Fruit fly (Drosophila melanogaster) whole organism, adult: Measurements from ENCODE around the gene Gk1.

Experiments
- CG11617 ChIP-seq: fragments of 200-800 bp; sonication (Bioruptor generic); optimal IDR thresholded peaks from 2 replicates; lab custom pipeline; 2017; ENCODE audit warnings: mild to moderate bottlenecking, missing biosample characterization, missing genetic modification reagents, missing genetic modification characterization
- CG12768 ChIP-seq: fragments of 200-800 bp; sonication (Bioruptor generic); optimal IDR thresholded peaks from 2 replicates; lab custom pipeline; 2017; ENCODE audit warnings: missing biosample characterization, missing genetic modification characterization, mild to moderate bottlenecking, moderate library complexity, missing genetic modification reagents
- CG14711 ChIP-seq: fragments of 200-800 bp; sonication (Bioruptor generic); optimal IDR thresholded peaks from 2 replicates; lab custom pipeline; 2018; ENCODE audit warnings: missing biosample characterization, mild to moderate bottlenecking, missing genetic modification characterization, moderate library complexity
- CG1620 ChIP-seq: fragments of 200-800 bp; sonication (Bioruptor generic); optimal IDR thresholded peaks from 2 replicates; lab custom pipeline; 2016; ENCODE audit warnings: missing biosample characterization, missing genetic modification characterization
- CG33017 ChIP-seq: fragments of 200-800 bp; sonication (Bioruptor generic); optimal IDR thresholded peaks from 2 replicates; lab custom pipeline; 2018; ENCODE audit warnings: missing biosample characterization, mild to moderate bottlenecking, missing genetic modification characterization, moderate library complexity
- CG5204 ChIP-seq: fragments of 200-800 bp; sonication (Bioruptor generic); optimal IDR thresholded peaks from 2 replicates; lab custom pipeline; 2016; ENCODE audit warnings: missing biosample characterization, missing genetic modification characterization
- CG7045 ChIP-seq: fragments of 200-800 bp; sonication (Bioruptor generic); optimal IDR thresholded peaks from 2 replicates; lab custom pipeline; 2017; ENCODE audit warnings: missing biosample characterization, mild to moderate bottlenecking, missing genetic modification characterization
- CG7101 ChIP-seq: fragments of 200-800 bp; sonication (Bioruptor generic); optimal IDR thresholded peaks from 2 replicates; lab custom pipeline; 2018; ENCODE audit warnings: missing biosample characterization, mild to moderate bottlenecking, missing genetic modification characterization, moderate library complexity
- Clk ChIP-seq: fragments of 200-800 bp; sonication (Bioruptor generic); optimal IDR thresholded peaks from 2 replicates; lab custom pipeline; 2017; ENCODE audit warnings: missing biosample characterization, missing genetic modification characterization
- Crg-1 ChIP-seq: fragments of 200-800 bp; sonication (Bioruptor generic); optimal IDR thresholded peaks from 2 replicates; lab custom pipeline; 2016; ENCODE audit warnings: missing biosample characterization, missing genetic modification characterization
- Hr96 ChIP-seq: fragments of 200-800 bp; sonication (Bioruptor generic); optimal IDR thresholded peaks from 2 replicates; lab custom pipeline; 2016; ENCODE audit warnings: missing biosample characterization, missing genetic modification characterization
- Mnt ChIP-seq: fragments of 200-800 bp; sonication (Bioruptor generic); optimal IDR thresholded peaks from 2 replicates; lab custom pipeline; 2016; ENCODE audit warnings: missing biosample characterization, mild to moderate bottlenecking, missing genetic modification characterization
- bab1 ChIP-seq: fragments of 200-800 bp; sonication (Bioruptor generic); optimal IDR thresholded peaks from 3 replicates; lab custom pipeline; 2019; ENCODE audit warnings: missing biosample characterization, mild to moderate bottlenecking, missing genetic modification characterization, moderate library complexity
- cic ChIP-seq: fragments of 200-800 bp; sonication (Bioruptor generic); optimal IDR thresholded peaks from 2 replicates; lab custom pipeline; 2017; ENCODE audit warnings: missing biosample characterization, mild to moderate bottlenecking, missing genetic modification characterization, moderate library complexity
- cnc ChIP-seq, 2 experiments: fragments of >200 bp; optimal IDR thresholded peaks; 2 replicates each; lab custom pipeline; 2017
- kay ChIP-seq: fragments of 200-800 bp; sonication (Bioruptor generic); peaks from one replicate; lab custom pipeline; 2016; ENCODE audit warnings: missing biosample characterization, missing genetic modification characterization, borderline replicate concordance
- ovo ChIP-seq: fragments of 200-800 bp; sonication (Bioruptor generic); optimal IDR thresholded peaks from 2 replicates; lab custom pipeline; 2016; ENCODE audit warnings: missing biosample characterization, missing genetic modification characterization
- pad ChIP-seq: fragments of 200-800 bp; sonication (Bioruptor generic); optimal IDR thresholded peaks from 3 replicates; lab custom pipeline; 2017; ENCODE audit warnings: missing biosample characterization, missing genetic modification characterization, mild to moderate bottlenecking, moderate library complexity, missing genetic modification reagents
- tj ChIP-seq: fragments of 200-800 bp; sonication (Bioruptor generic); optimal IDR thresholded peaks from 3 replicates; lab custom pipeline; 2017; ENCODE audit warnings: missing biosample characterization, mild to moderate bottlenecking, missing genetic modification characterization, moderate library complexity
- toe ChIP-seq: fragments of 200-800 bp; sonication (Bioruptor generic); optimal IDR thresholded peaks from 2 replicates; lab custom pipeline; 2016; ENCODE audit warnings: missing biosample characterization, missing genetic modification characterization

The Gk1 gene

dm6 chr3L:217480-218118 is 12.0 kb upstream of the Gk1 start, which contains the start of gene CG13877:
TSS of gene CG13877 (plus strand) at chr3L:218068.
- TF ChIP-seq cnc (optimal IDR thresholded peaks at IDR 0.05; lab: Kevin White, UChicago) (no peak), kay (GFP tag; lab: Kevin White, UChicago) (no peak), cic (GFP tag; lab: Kevin White, UChicago) (peak; percentile 88)

- no peak for TF ChIP-seq toe (GFP tag; lab: Kevin White, UChicago)
- no peak for TF ChIP-seq Clk
- no peak for TF ChIP-seq bab1 (GFP tag; lab: Kevin White, UChicago)
- no peak for TF ChIP-seq CG11617 (GFP tag; lab: Kevin White, UChicago)
- TF ChIP-seq CG1620 (GFP tag; lab: Kevin White, UChicago) = no peak
- no peak for TF ChIP-seq CG12768 (GFP tag; lab: Kevin White, UChicago)
- TF ChIP-seq tj = no peak
- TF ChIP-seq pad = no peak
- TF ChIP-seq Hr96 (GFP tag; lab: Kevin White, UChicago) = no peak
- TF ChIP-seq CG5204 (GFP tag; lab: Kevin White, UChicago) = no peak
- no peak for TF ChIP-seq CG33017 (tag; lab: Kevin White, UChicago)
- no peak for TF ChIP-seq ovo (GFP tag; lab: Kevin White, UChicago)
- no peak for TF ChIP-seq Crg-1 (GFP tag; lab: Kevin White, UChicago)
- TF ChIP-seq CG7101 (tag; lab: Kevin White, UChicago) = no peak
- TF ChIP-seq cnc (optimal IDR thresholded peaks at IDR 0.05; lab: Kevin White, UChicago) = no peak
- no peak for TF ChIP-seq kay (GFP tag; lab: Kevin White, UChicago)
- TF ChIP-seq Mnt (GFP tag; lab: Kevin White, UChicago) = no peak
Observed at dm6 chr3L:216325-216724, 10.7 kb upstream of the Gk1 start, which contains the start of gene Kaz1-ORFB. TSS of gene Kaz1-ORFB (plus strand) at chr3L:216625.

- TF ChIP-seq kay (GFP tag; lab: Kevin White, UChicago) = no peak
- peak; percentile 3 for TF ChIP-seq Mnt (GFP tag; lab: Kevin White, UChicago)
Observed at dm6 chr3L:212520-212919, 6.9 kb upstream of the Gk1 start, which contains the start of the genes thoc7 and Dis3l2. TSS of gene thoc7 (minus strand) at chr3L:212687. TSS of gene Dis3l2 (plus strand) at chr3L:212709.

dm6 chr3L:211200-211599 is 5.6 kb upstream of the Gk1 start, which contains the start of gene Prp4k:
TSS of gene Prp4k (minus strand) at chr3L:211457.
- TF ChIP-seq CG33017 (tag; lab: Kevin White, UChicago) = no peak
- TF ChIP-seq Mnt (GFP tag; lab: Kevin White, UChicago) = peak; percentile 82
- TF ChIP-seq bab1 (GFP tag; lab: Kevin White, UChicago) = peak; percentile 36
- no peak for TF ChIP-seq toe (GFP tag; lab: Kevin White, UChicago)
- no peak for TF ChIP-seq ovo (GFP tag; lab: Kevin White, UChicago)

dm6 chr3L:203536-204135 is 2.0 kb downstream of the Gk1 start, which contains the start of gene NitFhit:
TSS of gene NitFhit (plus strand) at chr3L:203730.
- TF ChIP-seq CG14711 = no peak
- TF ChIP-seq CG11617 (GFP tag; lab: Kevin White, UChicago) = peak; percentile 18
- peak; percentile 47 for TF ChIP-seq CG12768 (GFP tag; lab: Kevin White, UChicago)
- no peak for TF ChIP-seq CG7045 (GFP tag; lab: Kevin White, UChicago)
- peak; percentile 91 for TF ChIP-seq pad
- no peak for TF ChIP-seq Crg-1 (GFP tag; lab: Kevin White, UChicago)
- TF ChIP-seq kay (GFP tag; lab: Kevin White, UChicago) = no peak
- TF ChIP-seq Mnt (GFP tag; lab: Kevin White, UChicago) = peak; percentile 59
- TF ChIP-seq cic (GFP tag; lab: Kevin White, UChicago) = peak; percentile 35
- no peak for TF ChIP-seq CG33017 (tag; lab: Kevin White, UChicago)
- no peak for TF ChIP-seq cnc (optimal IDR thresholded peaks at IDR 0.05; lab: Kevin White, UChicago)
- TF ChIP-seq bab1 (GFP tag; lab: Kevin White, UChicago) = peak; percentile 45
- TF ChIP-seq Clk = no peak
- no peak for TF ChIP-seq ovo (GFP tag; lab: Kevin White, UChicago)

- peak; percentile 54 for TF ChIP-seq CG12768 (GFP tag; lab: Kevin White, UChicago)
- peak; percentile 80 for TF ChIP-seq CG11617 (GFP tag; lab: Kevin White, UChicago)
- TF ChIP-seq Crg-1 (GFP tag; lab: Kevin White, UChicago) = peak; percentile 55
- TF ChIP-seq Mnt (GFP tag; lab: Kevin White, UChicago) = peak; percentile 52
- peak; percentile 44 for TF ChIP-seq CG1620 (GFP tag; lab: Kevin White, UChicago)
- TF ChIP-seq CG7101 (tag; lab: Kevin White, UChicago) = peak; percentile 85
- TF ChIP-seq pad = no peak
- no peak for TF ChIP-seq kay (GFP tag; lab: Kevin White, UChicago)
- peak; percentile 64 for TF ChIP-seq bab1 (GFP tag; lab: Kevin White, UChicago)
- peak; percentile 85 for TF ChIP-seq CG14711
- peak; percentile 47 for TF ChIP-seq CG7045 (GFP tag; lab: Kevin White, UChicago)
- no peak for TF ChIP-seq CG5204 (GFP tag; lab: Kevin White, UChicago)
- TF ChIP-seq cic (GFP tag; lab: Kevin White, UChicago) = peak; percentile 16
- TF ChIP-seq toe (GFP tag; lab: Kevin White, UChicago) = no peak
- TF ChIP-seq Clk = peak; percentile 23
- peak; percentile 45 for TF ChIP-seq Hr96 (GFP tag; lab: Kevin White, UChicago)
- TF ChIP-seq tj = peak; percentile 36
- peak; percentile 46 for TF ChIP-seq ovo (GFP tag; lab: Kevin White, UChicago)
- no peak for TF ChIP-seq cnc (optimal IDR thresholded peaks at IDR 0.05; lab: Kevin White, UChicago)
- TF ChIP-seq CG33017 (tag; lab: Kevin White, UChicago) = peak; percentile 70
Observed at dm6 chr3L:199754-200596, 5.7 kb downstream of the Gk1 start, which contains the start of the genes rno and mri. TSS of gene rno (minus strand) at chr3L:199762. TSS of gene mri (plus strand) at chr3L:200174.
